Worm (Caenorhabditis elegans) whole organism, young adult: Measurements from ENCODE around the gene timm-17B.2.

ENCODE experiments used
- Y67H2A.10 ChIP-seq: fragments of 200-800 bp; sonication (Bioruptor generic); conservative IDR thresholded peaks from 2 replicates; pipeline ENCODE4 v1.3.6; 2022; ENCODE audit warnings: missing genetic modification reagents, missing genetic modification characterization, missing compliant biosample characterization
- ZK185.1 ChIP-seq: sonication (generic microtip); optimal IDR thresholded peaks from 2 replicates; lab custom pipeline; 2016; ENCODE audit warnings: mild to moderate bottlenecking, missing genetic modification characterization, missing compliant biosample characterization; ENCODE audit not compliant: poor library complexity, severe bottlenecking
- ama-1 ChIP-seq, 3 experiments: fragments of 150-350 bp in 1 of 3; sonication (generic microtip) in 2 of 3; optimal IDR thresholded peaks; 2 replicates each; lab custom pipeline; 2014 to 2018; ENCODE audit warnings: missing biosample characterization in 2 of 3, missing genetic modification characterization in 2 of 3, missing genetic modification reagents in 2 of 3
- attf-6 ChIP-seq: fragments of 200-800 bp; sonication (Bioruptor generic); IDR thresholded peaks from 2 replicates; pipeline ENCODE4 v1.3.6; 2022; ENCODE audit warnings: missing genetic modification reagents, missing genetic modification characterization, missing compliant biosample characterization
- egl-44 ChIP-seq: fragments of 200-800 bp; sonication (Bioruptor generic); IDR thresholded peaks from 2 replicates; pipeline ENCODE4 v1.3.6; 2022; ENCODE audit warnings: missing genetic modification reagents, missing genetic modification characterization, missing compliant biosample characterization
- hlh-26 ChIP-seq: fragments of 200-800 bp; sonication (Bioruptor generic); conservative IDR thresholded peaks from 2 replicates; pipeline ENCODE4 v1.3.6; 2022; ENCODE audit warnings: missing genetic modification reagents, missing genetic modification characterization, missing compliant biosample characterization
- snpc-3.4 ChIP-seq: sonication (generic microtip); optimal IDR thresholded peaks from 2 replicates; lab custom pipeline; 2017; ENCODE audit warnings: missing genetic modification characterization, mild to moderate bottlenecking, missing compliant biosample characterization, antibody characterized with exemption, moderate library complexity, missing genotype, missing genetic modification reagents
- snpc-4 ChIP-seq, 5 experiments: fragments of 150-350 bp in 1 of 5; sonication (generic microtip) in 4 of 5; optimal IDR thresholded peaks; 2 replicates each; lab custom pipeline; 2014 to 2018; ENCODE audit warnings: missing genetic modification characterization in 5 of 5, missing biosample characterization in 3 of 5, antibody characterized with exemption in 2 of 5, mild to moderate bottlenecking in 2 of 5, missing compliant biosample characterization in 2 of 5, missing genotype in 2 of 5, moderate library complexity in 2 of 5, missing genetic modification reagents in 1 of 5
- unc-130 ChIP-seq: sonication (generic microtip); optimal IDR thresholded peaks from 2 replicates; lab custom pipeline; 2016; ENCODE audit warnings: missing genetic modification reagents, missing genetic modification characterization, missing compliant biosample characterization

DNA sequence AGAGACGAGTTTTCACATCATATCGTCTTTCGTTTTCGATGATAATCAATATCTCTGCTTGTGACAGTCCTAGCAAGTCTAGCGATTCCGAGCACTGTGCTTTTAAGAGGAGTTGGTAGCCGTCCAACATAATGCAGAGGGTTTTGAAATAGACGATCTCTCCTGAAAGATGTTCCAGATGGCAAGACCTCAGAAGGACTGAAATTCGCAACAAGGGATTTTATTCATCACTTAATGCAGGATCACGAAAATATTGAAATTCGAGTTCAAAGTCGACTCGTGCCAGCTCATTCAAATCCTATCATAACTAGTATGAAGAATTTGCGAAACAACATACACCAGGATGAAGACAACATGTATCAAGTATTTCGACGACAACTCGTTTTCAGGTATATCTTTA lies 18.9 kb upstream of the timm-17B.2 start, which contains the start of gene D2096.7:
- TF ChIP-seq ama-1 (optimal IDR thresholded peaks at IDR 0.05; lab: Kevin White, UChicago) (peak; percentile 74), ama-1 (GFP tag; optimal IDR thresholded peaks at IDR 0.05; lab: Kevin White, UChicago) (peak; percentile 76 to 95), hlh-26 (peak; percentile 68; the same call in 1 of the 2 replicates), ZK185.1 (tag; lab: Kevin White, UChicago) (peak; percentile 32), attf-6 (peak; percentile 89), Y67H2A.10 (no peak), snpc-3.4 (tag; lab: Kevin White, UChicago) (peak; percentile 2), unc-130 (GFP tag; lab: Kevin White, UChicago) (peak; percentile 89), egl-44 (no peak; the same call in none of the 2 replicates), snpc-4 (GFP tag; optimal IDR thresholded peaks at IDR 0.05; lab: Kevin White, UChicago) (no peak), snpc-4 (tag; optimal IDR thresholded peaks at IDR 0.05; lab: Kevin White, UChicago) (peak in 2 of 4 experiments; percentile 67 to 72)
